Worm (Caenorhabditis elegans): ENCODE measurements around the gene C45H4.21.

ce11 chrV:2177307-2177764, 28.0 kb upstream of the C45H4.21 start, which contains the start of gene srbc-17:
- no peak for TF ChIP-seq nhr-237 (tag; optimal IDR thresholded peaks at IDR 0.05)
- no peak for TF ChIP-seq nhr-77 (tag; optimal IDR thresholded peaks at IDR 0.05)

Measured in whole organism, L1 larva.